Worm (Caenorhabditis elegans) whole organism, midembryonic: ENCODE data around the gene vars-1.

Experiments
- T22C8.4 ChIP-seq: fragments of 200-800 bp; sonication (Bioruptor generic); IDR thresholded peaks from 2 replicates; pipeline ENCODE4 v1.3.6; 2022; ENCODE audit warnings: missing genetic modification characterization, missing compliant biosample characterization
- cog-1 ChIP-seq: sonication (generic microtip); optimal IDR thresholded peaks from 2 replicates; lab custom pipeline; 2016; ENCODE audit warnings: missing genetic modification characterization, missing compliant biosample characterization
- flt-1 ChIP-seq: fragments of 200-800 bp; sonication (Bioruptor generic); IDR thresholded peaks from 2 replicates; pipeline ENCODE4 v1.3.6; 2022; ENCODE audit warnings: missing genetic modification characterization, missing compliant biosample characterization
- klf-2 ChIP-seq: fragments of 200-800 bp; sonication (Bioruptor generic); conservative IDR thresholded peaks from 2 replicates; pipeline ENCODE4 v1.3.6; 2022; ENCODE audit warnings: missing genetic modification reagents, missing genetic modification characterization, missing compliant biosample characterization
- med-1 ChIP-seq: sonication (generic microtip); optimal IDR thresholded peaks from 2 replicates; lab custom pipeline; 2017; ENCODE audit warnings: missing genetic modification characterization, mild to moderate bottlenecking, missing compliant biosample characterization, antibody characterized with exemption, missing genetic modification reagents; ENCODE audit not compliant: insufficient read depth
- ref-1 ChIP-seq: fragments of 200-800 bp; sonication (Bioruptor generic); conservative IDR thresholded peaks from 2 replicates; pipeline ENCODE4 v1.3.6; 2022; ENCODE audit warnings: missing genetic modification reagents, missing genetic modification characterization, missing compliant biosample characterization
- tab-1 ChIP-seq: fragments of 200-800 bp; sonication (Bioruptor generic); IDR thresholded peaks from 2 replicates; pipeline ENCODE4 v1.3.6; 2022; ENCODE audit warnings: missing genetic modification characterization, missing compliant biosample characterization
- ztf-23 ChIP-seq: fragments of 200-800 bp; sonication (Bioruptor generic); IDR thresholded peaks from 2 replicates; pipeline ENCODE4 v1.3.6; 2022; ENCODE audit warnings: missing genetic modification reagents, missing genetic modification characterization, missing compliant biosample characterization
- ztf-29 ChIP-seq: fragments of 200-800 bp; sonication (Bioruptor generic); IDR thresholded peaks from 2 replicates; pipeline ENCODE4 v1.3.6; 2022; ENCODE audit warnings: missing genetic modification reagents, missing genetic modification characterization, missing compliant biosample characterization

The vars-1 gene

ce11 chrV:8058359-8058758, 27.1 kb downstream of the vars-1 start, which contains the start of gene str-138:
Gene str-138, plus strand, starts transcription at chrV:8058659.
- TF ChIP-seq ref-1 (GFP tag; lab: Robert Waterston, UW) (no peak), cog-1 (tag; lab: Kevin White, UChicago) (no peak), ztf-29 (no peak), ztf-23 (GFP tag; lab: Robert Waterston, UW) (no peak), tab-1 (no peak), flt-1 (GFP tag; lab: Robert Waterston, UW) (no peak), klf-2 (GFP tag; lab: Robert Waterston, UW) (no peak), T22C8.4 (GFP tag; lab: Robert Waterston, UW) (no peak), med-1 (no peak)

ce11 chrV:8062074-8062473, 30.9 kb downstream of the vars-1 start, which contains the start of gene str-139:
Gene str-139, minus strand, starts transcription at chrV:8062174.
- TF ChIP-seq ztf-23 (GFP tag; lab: Robert Waterston, UW) (no peak), ztf-29 (no peak), klf-2 (GFP tag; lab: Robert Waterston, UW) (no peak), tab-1 (no peak), ref-1 (GFP tag; lab: Robert Waterston, UW) (no peak), cog-1 (tag; lab: Kevin White, UChicago) (no peak), med-1 (no peak), T22C8.4 (GFP tag; lab: Robert Waterston, UW) (no peak), flt-1 (GFP tag; lab: Robert Waterston, UW) (no peak)

ce11 chrV:8067800-8068199, 36.6 kb downstream of the vars-1 start, which contains the start of gene str-140:
Gene str-140, minus strand, starts transcription at chrV:8067900.
- TF ChIP-seq med-1 (no peak), T22C8.4 (GFP tag; lab: Robert Waterston, UW) (no peak), ztf-23 (GFP tag; lab: Robert Waterston, UW) (no peak), flt-1 (GFP tag; lab: Robert Waterston, UW) (no peak), cog-1 (tag; lab: Kevin White, UChicago) (no peak), tab-1 (no peak), ref-1 (GFP tag; lab: Robert Waterston, UW) (no peak), klf-2 (GFP tag; lab: Robert Waterston, UW) (no peak), ztf-29 (no peak)

- TF ChIP-seq ref-1 (GFP tag; lab: Robert Waterston, UW) (no peak), T22C8.4 (GFP tag; lab: Robert Waterston, UW) (no peak), tab-1 (no peak), flt-1 (GFP tag; lab: Robert Waterston, UW) (no peak), cog-1 (tag; lab: Kevin White, UChicago) (no peak), med-1 (no peak), ztf-23 (GFP tag; lab: Robert Waterston, UW) (no peak), klf-2 (GFP tag; lab: Robert Waterston, UW) (no peak), ztf-29 (no peak)
These were observed 38.4 kb downstream of the vars-1 start, which contains the start of gene str-143 for ce11 chrV:8069637-8070036. Gene str-143, minus strand, starts transcription at chrV:8069737.

DNA sequence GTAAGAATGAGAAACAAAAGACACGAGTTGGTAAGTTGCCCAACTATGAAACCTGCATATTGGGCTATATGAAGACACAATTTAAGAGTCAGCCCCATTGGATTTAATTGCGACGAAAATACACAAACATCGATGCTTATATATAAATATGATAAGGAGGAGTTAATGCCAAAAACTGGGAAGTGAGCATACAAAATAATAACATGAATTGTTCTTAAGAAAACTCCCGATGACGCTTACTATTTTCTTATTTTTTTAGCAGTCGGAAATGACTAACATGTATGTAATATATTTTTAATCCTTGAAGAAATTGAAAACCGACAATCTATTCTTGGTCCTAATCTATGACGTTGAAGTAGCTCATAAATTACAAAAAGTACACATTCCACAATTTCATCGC, 40.8 kb downstream of the vars-1 start, which contains the start of gene str-144:
Gene str-144, minus strand, starts transcription at position 101 of the 400 bp plus-strand sequence.
- TF ChIP-seq cog-1 (tag; lab: Kevin White, UChicago) (no peak), ref-1 (GFP tag; lab: Robert Waterston, UW) (no peak), flt-1 (GFP tag; lab: Robert Waterston, UW) (no peak), T22C8.4 (GFP tag; lab: Robert Waterston, UW) (no peak), med-1 (no peak), ztf-23 (GFP tag; lab: Robert Waterston, UW) (no peak), ztf-29 (no peak), tab-1 (no peak), klf-2 (GFP tag; lab: Robert Waterston, UW) (no peak)

DNA sequence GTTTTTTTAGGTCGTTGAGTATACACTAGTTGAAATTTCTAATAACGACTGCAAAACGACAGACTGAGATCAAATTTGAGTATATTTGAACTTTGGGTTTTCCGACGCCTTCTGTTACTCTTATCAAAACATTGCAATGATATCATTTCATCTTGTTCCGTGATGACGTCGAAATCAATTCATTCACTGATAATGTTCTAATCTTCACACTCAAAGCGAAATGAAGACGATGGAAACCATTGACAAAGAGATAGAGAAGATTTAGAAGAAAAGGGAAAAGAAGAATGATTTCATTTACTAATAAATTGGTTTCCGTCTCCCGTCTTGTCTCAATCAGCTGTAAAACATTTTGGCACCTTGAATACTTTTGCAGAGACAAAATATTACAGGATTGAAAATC, 42.0 kb downstream of the vars-1 start:
- TF ChIP-seq T22C8.4 (GFP tag; lab: Robert Waterston, UW) (no peak), ztf-29 (no peak), tab-1 (no peak), ref-1 (GFP tag; lab: Robert Waterston, UW) (no peak), cog-1 (tag; lab: Kevin White, UChicago) (no peak), med-1 (no peak)

- TF ChIP-seq klf-2 (GFP tag; lab: Robert Waterston, UW) (no peak), ztf-29 (no peak), T22C8.4 (GFP tag; lab: Robert Waterston, UW) (no peak), ztf-23 (GFP tag; lab: Robert Waterston, UW) (no peak), med-1 (no peak), tab-1 (no peak), ref-1 (GFP tag; lab: Robert Waterston, UW) (no peak), flt-1 (GFP tag; lab: Robert Waterston, UW) (no peak), cog-1 (tag; lab: Kevin White, UChicago) (no peak)
These were observed 44.5 kb downstream of the vars-1 start, which contains the start of gene catp-3 for ce11 chrV:8075712-8076111. Gene catp-3, plus strand, starts transcription at chrV:8076012.

ce11 chrV:8079813-8080212, 48.6 kb downstream of the vars-1 start:
- no peak for TF ChIP-seq flt-1 (GFP tag; lab: Robert Waterston, UW)
- no peak for TF ChIP-seq cog-1 (tag; lab: Kevin White, UChicago)
- TF ChIP-seq klf-2 (GFP tag; lab: Robert Waterston, UW) = no peak
- no peak for TF ChIP-seq ztf-23 (GFP tag; lab: Robert Waterston, UW)
- no peak for TF ChIP-seq tab-1
- TF ChIP-seq T22C8.4 (GFP tag; lab: Robert Waterston, UW) = no peak
- no peak for TF ChIP-seq ref-1 (GFP tag; lab: Robert Waterston, UW)
- TF ChIP-seq med-1 = no peak
- TF ChIP-seq ztf-29 = no peak

- no peak for TF ChIP-seq ztf-23 (GFP tag; lab: Robert Waterston, UW)
- TF ChIP-seq tab-1 = no peak
These were observed 50.4 kb downstream of the vars-1 start, which contains the start of gene str-131 for ce11 chrV:8081579-8081978. Gene str-131, minus strand, starts transcription at chrV:8081679.
